Fruit fly (Drosophila melanogaster) whole organism, embryonic: ENCODE results near the gene Trs20.
A peak's percentile ranks its signal among the peaks of the same experiment; 100 is the strongest.

Experiments
- ATbp ChIP-seq: fragments of 200-800 bp; sonication (Bioruptor generic); optimal IDR thresholded peaks from 2 replicates; lab custom pipeline; 2017; ENCODE audit warnings: missing biosample characterization, mild to moderate bottlenecking, missing genetic modification characterization, missing genetic modification reagents
- Atf-2 ChIP-seq: fragments of 200-800 bp; sonication (Bioruptor generic); optimal IDR thresholded peaks from 2 replicates; lab custom pipeline; 2016; ENCODE audit warnings: missing biosample characterization, missing genetic modification characterization
- CG10209 ChIP-seq: fragments of 200-800 bp; sonication (Bioruptor generic); optimal IDR thresholded peaks from 3 replicates; lab custom pipeline; 2017; ENCODE audit warnings: missing biosample characterization, mild to moderate bottlenecking, missing genetic modification characterization, missing genetic modification reagents
- CG10462 ChIP-seq: fragments of 200-800 bp; sonication (Bioruptor generic); optimal IDR thresholded peaks from 2 replicates; lab custom pipeline; 2016; ENCODE audit warnings: missing biosample characterization, missing genetic modification characterization
- CG11695 ChIP-seq: fragments of 200-800 bp; sonication (Bioruptor generic); IDR thresholded peaks from 3 replicates; pipeline ENCODE4 v1.3.6; 2022; ENCODE audit warnings: missing biosample characterization, missing genetic modification characterization
- CG12659 ChIP-seq: fragments of 200-800 bp; sonication (Bioruptor generic); optimal IDR thresholded peaks from 3 replicates; lab custom pipeline; 2017; ENCODE audit warnings: mild to moderate bottlenecking, missing biosample characterization, missing genetic modification reagents, missing genetic modification characterization
- CG14860 ChIP-seq: fragments of 200-800 bp; sonication (Bioruptor generic); IDR thresholded peaks from 3 replicates; pipeline ENCODE4 v1.3.6; 2022; ENCODE audit warnings: missing biosample characterization, missing genetic modification characterization; ENCODE audit not compliant: partially characterized antibody
- CG1529 ChIP-seq: fragments of 200-800 bp; sonication (Bioruptor generic); optimal IDR thresholded peaks from 3 replicates; lab custom pipeline; 2018; ENCODE audit warnings: missing biosample characterization, missing genetic modification characterization
- CG15514 ChIP-seq: fragments of 200-800 bp; sonication (Bioruptor generic); optimal IDR thresholded peaks from 3 replicates; lab custom pipeline; 2017; ENCODE audit warnings: missing biosample characterization, missing genetic modification characterization, mild to moderate bottlenecking, moderate library complexity, missing genetic modification reagents
- CG1647 ChIP-seq: fragments of 200-800 bp; sonication (Bioruptor generic); optimal IDR thresholded peaks from 3 replicates; lab custom pipeline; 2016; ENCODE audit warnings: missing biosample characterization, missing genetic modification characterization
- CG16779 ChIP-seq: fragments of 200-800 bp; sonication (Bioruptor generic); IDR thresholded peaks from 2 replicates; pipeline ENCODE4 v1.3.6; 2022; ENCODE audit warnings: missing biosample characterization, missing genetic modification characterization
- CG16813 ChIP-seq: fragments of 200-800 bp; sonication (Bioruptor generic); IDR thresholded peaks from 3 replicates; pipeline ENCODE4 v1.3.6; 2022; ENCODE audit warnings: missing biosample characterization, missing genetic modification characterization; ENCODE audit not compliant: partially characterized antibody
- CG16863 ChIP-seq: fragments of 200-800 bp; sonication (Bioruptor generic); optimal IDR thresholded peaks from 3 replicates; lab custom pipeline; 2016; ENCODE audit warnings: missing biosample characterization, missing genetic modification characterization
- CG18619 ChIP-seq: fragments of 200-800 bp; sonication (Bioruptor generic); optimal IDR thresholded peaks from 3 replicates; lab custom pipeline; 2017; ENCODE audit warnings: missing biosample characterization, mild to moderate bottlenecking, missing genetic modification characterization
- CG2120 ChIP-seq: fragments of 200-800 bp; sonication (Bioruptor generic); optimal IDR thresholded peaks from 3 replicates; lab custom pipeline; 2016; ENCODE audit warnings: missing biosample characterization, missing genetic modification characterization
- CG30403 ChIP-seq: fragments of 200-800 bp; sonication (Bioruptor generic); optimal IDR thresholded peaks from 3 replicates; lab custom pipeline; 2016; ENCODE audit warnings: missing biosample characterization, missing genetic modification characterization
- CG30431 ChIP-seq: fragments of 200-800 bp; sonication (Bioruptor generic); optimal IDR thresholded peaks from 2 replicates; lab custom pipeline; 2017; ENCODE audit warnings: missing biosample characterization, missing genetic modification characterization
- CG6689 ChIP-seq: fragments of 200-800 bp; sonication (Bioruptor generic); IDR thresholded peaks from 2 replicates; pipeline ENCODE4 v1.3.6; 2022; ENCODE audit warnings: missing biosample characterization, missing genetic modification characterization
- CG7963 ChIP-seq: fragments of 200-800 bp; sonication (Bioruptor generic); IDR thresholded peaks from 3 replicates; pipeline ENCODE4 v1.3.6; 2022; ENCODE audit warnings: missing biosample characterization, missing genetic modification characterization; ENCODE audit not compliant: partially characterized antibody
- CG7987 ChIP-seq: fragments of 200-800 bp; sonication (Bioruptor generic); optimal IDR thresholded peaks from 2 replicates; lab custom pipeline; 2018; ENCODE audit warnings: missing biosample characterization, mild to moderate bottlenecking, missing genetic modification characterization, moderate library complexity
- CG8765 ChIP-seq: fragments of 200-800 bp; sonication (Bioruptor generic); IDR thresholded peaks from 2 replicates; pipeline ENCODE4 v1.3.6; 2022; ENCODE audit warnings: missing biosample characterization, missing genetic modification characterization
- CTCF ChIP-seq: fragments of 200-800 bp; sonication (Bioruptor generic); optimal IDR thresholded peaks from 2 replicates; lab custom pipeline; 2017; ENCODE audit warnings: missing biosample characterization, mild to moderate bottlenecking, missing genetic modification characterization, moderate library complexity
- Dek ChIP-seq: fragments of 200-800 bp; sonication (Bioruptor generic); optimal IDR thresholded peaks from 3 replicates; lab custom pipeline; 2019; ENCODE audit warnings: missing biosample characterization, mild to moderate bottlenecking, missing genetic modification characterization, moderate library complexity
- Elba2 ChIP-seq: fragments of 200-800 bp; sonication (Bioruptor generic); optimal IDR thresholded peaks from 3 replicates; lab custom pipeline; 2016; ENCODE audit warnings: missing biosample characterization, missing genetic modification characterization
- HLH54F ChIP-seq: fragments of 200-800 bp; sonication (Bioruptor generic); optimal IDR thresholded peaks from 3 replicates; lab custom pipeline; 2016; ENCODE audit warnings: missing biosample characterization, missing genetic modification characterization
- Hmr ChIP-seq: fragments of 200-800 bp; sonication (Bioruptor generic); optimal IDR thresholded peaks from 3 replicates; lab custom pipeline; 2017; ENCODE audit warnings: mild to moderate bottlenecking, missing biosample characterization, missing genetic modification reagents, missing genetic modification characterization
- Hmx ChIP-seq: fragments of 200-800 bp; sonication (Bioruptor generic); optimal IDR thresholded peaks from 2 replicates; lab custom pipeline; 2016; ENCODE audit warnings: missing biosample characterization, missing genetic modification characterization
- Hr39 ChIP-seq: fragments of >200 bp; optimal IDR thresholded peaks from 2 replicates; lab custom pipeline; 2017
- Mad ChIP-seq: fragments of 200-800 bp; sonication (Bioruptor generic); optimal IDR thresholded peaks from 2 replicates; lab custom pipeline; 2016; ENCODE audit warnings: missing biosample characterization, missing genetic modification characterization
- Myb ChIP-seq: fragments of 200-800 bp; sonication (Bioruptor generic); optimal IDR thresholded peaks from 2 replicates; lab custom pipeline; 2016; ENCODE audit warnings: missing biosample characterization, missing genetic modification characterization
- NFAT ChIP-seq: fragments of 200-800 bp; sonication (Bioruptor generic); IDR thresholded peaks from 2 replicates; pipeline ENCODE4 v1.3.6; 2022; ENCODE audit warnings: missing biosample characterization, missing genetic modification characterization
- Sox102F ChIP-seq: fragments of 200-800 bp; sonication (Bioruptor generic); optimal IDR thresholded peaks from 2 replicates; lab custom pipeline; 2018; ENCODE audit warnings: missing biosample characterization, mild to moderate bottlenecking, missing genetic modification characterization, moderate library complexity
- abd-A ChIP-seq: fragments of 200-800 bp; sonication (Bioruptor generic); optimal IDR thresholded peaks from 3 replicates; lab custom pipeline; 2019; ENCODE audit warnings: missing biosample characterization, mild to moderate bottlenecking, missing genetic modification characterization, moderate library complexity
- ara ChIP-seq: fragments of 200-800 bp; sonication (Bioruptor generic); IDR thresholded peaks from 2 replicates; pipeline ENCODE4 v1.3.6; 2022; ENCODE audit warnings: missing biosample characterization, missing genetic modification characterization
- bcd ChIP-seq: fragments of 200-800 bp; sonication (Bioruptor generic); optimal IDR thresholded peaks from 2 replicates; lab custom pipeline; 2017; ENCODE audit warnings: missing biosample characterization, mild to moderate bottlenecking, missing genetic modification characterization
- cato ChIP-seq: fragments of 200-800 bp; sonication (Bioruptor generic); optimal IDR thresholded peaks from 2 replicates; lab custom pipeline; 2016; ENCODE audit warnings: missing biosample characterization, missing genetic modification characterization, borderline replicate concordance
- cwo ChIP-seq: fragments of 200-800 bp; sonication (Bioruptor generic); optimal IDR thresholded peaks from 3 replicates; lab custom pipeline; 2017; ENCODE audit warnings: missing biosample characterization, missing genetic modification characterization, mild to moderate bottlenecking, moderate library complexity, missing genetic modification reagents
- emc ChIP-seq: fragments of 200-800 bp; sonication (Bioruptor generic); optimal IDR thresholded peaks from 2 replicates; lab custom pipeline; 2016; ENCODE audit warnings: missing biosample characterization, missing genetic modification characterization
- gem ChIP-seq: fragments of 200-800 bp; sonication (Bioruptor generic); optimal IDR thresholded peaks from 2 replicates; lab custom pipeline; 2019; ENCODE audit warnings: missing biosample characterization, mild to moderate bottlenecking, missing genetic modification characterization, moderate library complexity
- gsb-n ChIP-seq: fragments of 200-800 bp; sonication (Bioruptor generic); optimal IDR thresholded peaks from 3 replicates; lab custom pipeline; 2018; ENCODE audit warnings: missing biosample characterization, mild to moderate bottlenecking, missing genetic modification characterization
- ind ChIP-seq: fragments of 200-800 bp; sonication (Bioruptor generic); optimal IDR thresholded peaks from 3 replicates; lab custom pipeline; 2016; ENCODE audit warnings: missing biosample characterization, missing genetic modification characterization
- kay ChIP-seq: fragments of 200-800 bp; sonication (Bioruptor generic); optimal IDR thresholded peaks from 2 replicates; lab custom pipeline; 2016; ENCODE audit warnings: missing biosample characterization, missing genetic modification characterization
- kni ChIP-seq: fragments of 200-800 bp; sonication (Bioruptor generic); optimal IDR thresholded peaks from 3 replicates; lab custom pipeline; 2017; ENCODE audit warnings: mild to moderate bottlenecking, missing biosample characterization, missing genetic modification reagents, missing genetic modification characterization
- nau ChIP-seq: fragments of 200-800 bp; sonication (Bioruptor generic); optimal IDR thresholded peaks from 3 replicates; lab custom pipeline; 2017; ENCODE audit warnings: missing biosample characterization, mild to moderate bottlenecking, missing genetic modification characterization, missing genetic modification reagents
- sisA ChIP-seq: fragments of 200-800 bp; sonication (Bioruptor generic); IDR thresholded peaks from 2 replicates; pipeline ENCODE4 v1.3.6; 2022; ENCODE audit warnings: missing biosample characterization, missing genetic modification characterization
- tup ChIP-seq: fragments of 200-800 bp; sonication (Bioruptor generic); optimal IDR thresholded peaks from 2 replicates; lab custom pipeline; 2016; ENCODE audit warnings: missing biosample characterization, mild to moderate bottlenecking, missing genetic modification characterization, moderate library complexity
- vfl ChIP-seq: fragments of 200-800 bp; sonication (Bioruptor generic); optimal IDR thresholded peaks from 2 replicates; lab custom pipeline; 2016; ENCODE audit warnings: missing biosample characterization, missing genetic modification characterization
- vnd ChIP-seq: fragments of 200-800 bp; sonication (Bioruptor generic); IDR thresholded peaks from 3 replicates; pipeline ENCODE4 v1.3.6; 2022; ENCODE audit warnings: missing biosample characterization, missing genetic modification characterization; ENCODE audit not compliant: partially characterized antibody
- vvl ChIP-seq: fragments of 200-800 bp; sonication (Bioruptor generic); IDR thresholded peaks from 2 replicates; pipeline ENCODE4 v1.3.6; 2022; ENCODE audit warnings: missing biosample characterization, missing genetic modification characterization
- wek ChIP-seq: fragments of 200-800 bp; sonication (Bioruptor generic); optimal IDR thresholded peaks from 3 replicates; lab custom pipeline; 2018; ENCODE audit warnings: missing biosample characterization, mild to moderate bottlenecking, missing genetic modification characterization, moderate library complexity
- wor ChIP-seq: fragments of 200-800 bp; sonication (Bioruptor generic); IDR thresholded peaks from 2 replicates; pipeline ENCODE4 v1.3.6; 2022; ENCODE audit warnings: missing biosample characterization, missing genetic modification characterization

The Trs20 gene

dm6 chr3L:16087323-16087816 is 44.1 kb downstream of the Trs20 start, which contains the start of gene Tasp1 (continued):
- TF ChIP-seq bcd (peak; percentile 54), CG16779 (no peak), CG10462 (GFP tag; lab: Kevin White, UChicago) (no peak), CG6689 (GFP tag; lab: Robert Waterston, UW) (peak; percentile 80), tup (GFP tag; lab: Kevin White, UChicago) (peak; percentile 16), CG1529 (GFP tag; lab: Kevin White, UChicago) (no peak), abd-A (tag; lab: Kevin White, UChicago) (no peak), kni (no peak), CG30403 (GFP tag; lab: Kevin White, UChicago) (peak; percentile 63), emc (GFP tag; lab: Kevin White, UChicago) (no peak), cwo (GFP tag; lab: Kevin White, UChicago) (no peak), ara (GFP tag; lab: Robert Waterston, UW) (0 out of 2 replicates have a peak, but pooled peaks have one; percentile 12), Hmx (GFP tag; lab: Kevin White, UChicago) (no peak), CG8765 (GFP tag; lab: Robert Waterston, UW) (no peak), vvl (GFP tag; lab: Robert Waterston, UW) (peak; percentile 86), CG7963 (GFP tag; lab: Robert Waterston, UW) (no peak), nau (GFP tag; lab: Kevin White, UChicago) (no peak), Hmr (peak; percentile 64), vnd (GFP tag; lab: Robert Waterston, UW) (no peak), Dek (peak; percentile 81), CG2120 (GFP tag; lab: Kevin White, UChicago) (peak; percentile 60), Atf-2 (GFP tag; lab: Kevin White, UChicago) (no peak), Mad (GFP tag; lab: Kevin White, UChicago) (peak; percentile 21), sisA (GFP tag; lab: Robert Waterston, UW) (no peak), ind (peak; percentile 36), gsb-n (tag; lab: Kevin White, UChicago) (no peak), CG15514 (GFP tag; lab: Kevin White, UChicago) (peak; percentile 58), CTCF (no peak), CG12659 (GFP tag; lab: Kevin White, UChicago) (peak; percentile 75), CG16813 (GFP tag; lab: Robert Waterston, UW) (no peak), wek (GFP tag; lab: Kevin White, UChicago) (no peak), CG16863 (no peak), wor (GFP tag; lab: Robert Waterston, UW) (peak; percentile 10; the same call in 1 of the 2 replicates), CG14860 (GFP tag; lab: Robert Waterston, UW) (no peak), NFAT (no peak; the same call in 1 of the 2 replicates), ATbp (GFP tag; lab: Kevin White, UChicago) (no peak), CG10209 (GFP tag; lab: Kevin White, UChicago) (peak; percentile 34), cato (GFP tag; lab: Kevin White, UChicago) (no peak), CG1647 (GFP tag; lab: Kevin White, UChicago) (no peak), HLH54F (GFP tag; lab: Kevin White, UChicago) (no peak), Myb (GFP tag; lab: Kevin White, UChicago) (no peak), kay (GFP tag; lab: Kevin White, UChicago) (peak; percentile 2), CG7987 (GFP tag; lab: Kevin White, UChicago) (no peak), Elba2 (GFP tag; lab: Kevin White, UChicago) (no peak), vfl (GFP tag; lab: Kevin White, UChicago) (peak; percentile 48), CG18619 (GFP tag; lab: Kevin White, UChicago) (peak; percentile 56), Sox102F (no peak), Hr39 (lab: Kevin White, UChicago) (no peak), CG11695 (peak; percentile 55; the same call in 2 of the 3 replicates), CG30431 (GFP tag; lab: Kevin White, UChicago) (no peak), gem (tag; lab: Kevin White, UChicago) (no peak)
